Worm (Caenorhabditis elegans): ENCODE data around the gene ZC239.13.

- TF ChIP-seq unc-86 (tag; optimal IDR thresholded peaks at IDR 0.05) (no peak), elt-2 (tag; optimal IDR thresholded peaks at IDR 0.05) (no peak), sox-4 (tag; optimal IDR thresholded peaks at IDR 0.05) (no peak), tbx-2 (tag; optimal IDR thresholded peaks at IDR 0.05) (no peak)
Observed at ce11 chrII:3221730-3222129, 909 bp downstream of the ZC239.13 start, which contains the start of gene ZC239.14.
